Comparison of ENCODE assay signal across 4 worm cellular contexts in genomic region chrX:3101562-3101961, ce11.
TF ChIP-seq lines count a peak whose summit lies in the region.

No protein-coding gene starts in this region.

TF ChIP-seq in whole organism, L2 larva, 48 proteins besides CTCF, POLR2A, EP300 and RAD21:
- no peak for TF ChIP-seq dmd-4 (tag; optimal IDR thresholded peaks at IDR 0.05; lab: Kevin White, UChicago)
- TF ChIP-seq C34F6.9 (tag; optimal IDR thresholded peaks at IDR 0.05; lab: Kevin White, UChicago): peak; percentile 22
- no peak for TF ChIP-seq nhr-23 (tag; optimal IDR thresholded peaks at IDR 0.05; lab: Kevin White, UChicago)
- no peak for TF ChIP-seq nhr-6 (tag; optimal IDR thresholded peaks at IDR 0.05; lab: Kevin White, UChicago)
- TF ChIP-seq sma-9 (GFP tag; optimal IDR thresholded peaks at IDR 0.05; lab: Kevin White, UChicago): no peak
- no peak for TF ChIP-seq sma-9 (tag; optimal IDR thresholded peaks at IDR 0.05; lab: Kevin White, UChicago)
- no peak for TF ChIP-seq crh-2 (tag; optimal IDR thresholded peaks at IDR 0.05; lab: Kevin White, UChicago)
- TF ChIP-seq mab-5 (tag; optimal IDR thresholded peaks at IDR 0.05; lab: Kevin White, UChicago): no peak
- no peak for TF ChIP-seq Y55F3AM.14 (GFP tag; optimal IDR thresholded peaks at IDR 0.05; lab: Kevin White, UChicago)
- no peak for TF ChIP-seq snpc-4 (tag; optimal IDR thresholded peaks at IDR 0.05; lab: Kevin White, UChicago)
- no peak for TF ChIP-seq nhr-25 (tag; optimal IDR thresholded peaks at IDR 0.05; lab: Kevin White, UChicago)
- TF ChIP-seq nhr-77 (tag; optimal IDR thresholded peaks at IDR 0.05; lab: Kevin White, UChicago): no peak
- peak; percentile 16 for TF ChIP-seq nhr-129 (tag; optimal IDR thresholded peaks at IDR 0.05; lab: Kevin White, UChicago)
- TF ChIP-seq lin-11 (tag; optimal IDR thresholded peaks at IDR 0.05; lab: Kevin White, UChicago): no peak
- TF ChIP-seq fos-1 (tag; optimal IDR thresholded peaks at IDR 0.05; lab: Kevin White, UChicago): peak; percentile 48
- TF ChIP-seq nhr-10 (tag; optimal IDR thresholded peaks at IDR 0.05; lab: Kevin White, UChicago): no peak
- TF ChIP-seq nhr-11 (tag; optimal IDR thresholded peaks at IDR 0.05; lab: Kevin White, UChicago): no peak
- no peak for TF ChIP-seq sem-4 (tag; optimal IDR thresholded peaks at IDR 0.05; lab: Kevin White, UChicago)
- TF ChIP-seq zag-1 (tag; optimal IDR thresholded peaks at IDR 0.05; lab: Kevin White, UChicago): no peak
- no peak for TF ChIP-seq aly-2 (tag; optimal IDR thresholded peaks at IDR 0.05; lab: Kevin White, UChicago)
- TF ChIP-seq unc-39 (tag; optimal IDR thresholded peaks at IDR 0.05; lab: Kevin White, UChicago): no peak
- no peak for TF ChIP-seq egl-27 (tag; optimal IDR thresholded peaks at IDR 0.05; lab: Kevin White, UChicago)
- no peak for TF ChIP-seq ceh-16 (tag; optimal IDR thresholded peaks at IDR 0.05; lab: Kevin White, UChicago)
- TF ChIP-seq nhr-21 (tag; optimal IDR thresholded peaks at IDR 0.05; lab: Kevin White, UChicago): no peak

TF ChIP-seq in whole organism, L3 larva, 47 proteins besides CTCF, POLR2A, EP300 and RAD21:
- TF ChIP-seq unc-62 (GFP tag; optimal IDR thresholded peaks at IDR 0.05; lab: Kevin White, UChicago): no peak
- TF ChIP-seq egl-5 (tag; optimal IDR thresholded peaks at IDR 0.05; lab: Kevin White, UChicago): peak; percentile 59
- peak; percentile 66 for TF ChIP-seq pha-4 (tag; optimal IDR thresholded peaks at IDR 0.05; lab: Kevin White, UChicago)
TF ChIP-seq in whole organism, L3 larva: peak in this region for 2.

TF ChIP-seq in whole organism, L4 larva, 104 proteins besides CTCF, POLR2A, EP300 and RAD21:
- no peak for TF ChIP-seq Y75B8A.6 (GFP tag; IDR thresholded peaks at IDR 0.05; lab: Robert Waterston, UW)
- peak; percentile 63 for TF ChIP-seq mes-2 (tag; optimal IDR thresholded peaks at IDR 0.05; lab: Kevin White, UChicago; ENCODE audit: poor library complexity, severe bottlenecking)
- TF ChIP-seq fkh-10 (GFP tag; optimal IDR thresholded peaks at IDR 0.05; lab: Kevin White, UChicago): no peak
- TF ChIP-seq nhr-28 (tag; optimal IDR thresholded peaks at IDR 0.05; lab: Kevin White, UChicago): peak; percentile 7
- TF ChIP-seq daf-12 (tag; optimal IDR thresholded peaks at IDR 0.05; lab: Kevin White, UChicago): no peak
- peak; percentile 3 for TF ChIP-seq mep-1 (tag; optimal IDR thresholded peaks at IDR 0.05; lab: Kevin White, UChicago)
- TF ChIP-seq nhr-102 (tag; optimal IDR thresholded peaks at IDR 0.05; lab: Kevin White, UChicago): no peak
- TF ChIP-seq unc-62 (GFP tag; optimal IDR thresholded peaks at IDR 0.05 in 1 of 2; lab: Kevin White, UChicago): peak in 1 of 2 experiments; percentile 18
- no peak for TF ChIP-seq unc-62 (tag; optimal IDR thresholded peaks at IDR 0.05; lab: Kevin White, UChicago)
- peak; percentile 67 for TF ChIP-seq nhr-6 (tag; optimal IDR thresholded peaks at IDR 0.05; lab: Kevin White, UChicago)
- TF ChIP-seq hlh-11 (tag; optimal IDR thresholded peaks at IDR 0.05; lab: Kevin White, UChicago): peak; percentile 37
- 0 out of 2 replicates have a peak, but pooled peaks have one; percentile 23 for TF ChIP-seq tra-1 (GFP tag; IDR thresholded peaks at IDR 0.05; lab: Robert Waterston, UW)
- TF ChIP-seq pha-4 (GFP tag; IDR thresholded peaks at IDR 0.05; lab: Robert Waterston, UW): no peak
- peak; percentile 83 for TF ChIP-seq pha-4 (tag; optimal IDR thresholded peaks at IDR 0.05; lab: Kevin White, UChicago)
- no peak for TF ChIP-seq saeg-2 (GFP tag; IDR thresholded peaks at IDR 0.05; lab: Robert Waterston, UW)
- peak in 1 of 2 experiments; percentile 20 for TF ChIP-seq lsy-2 (tag; optimal IDR thresholded peaks at IDR 0.05; lab: Kevin White, UChicago)
- TF ChIP-seq daf-19 (GFP tag; conservative IDR thresholded peaks at IDR 0.05; lab: Robert Waterston, UW): no peak
- TF ChIP-seq R02D3.7 (tag; optimal IDR thresholded peaks at IDR 0.05; lab: Kevin White, UChicago): no peak
- no peak for TF ChIP-seq dmd-8 (GFP tag; IDR thresholded peaks at IDR 0.05; lab: Robert Waterston, UW)
- no peak for TF ChIP-seq zfp-3 (GFP tag; conservative IDR thresholded peaks at IDR 0.05; lab: Robert Waterston, UW)
- peak; percentile 28 for TF ChIP-seq dve-1 (tag; optimal IDR thresholded peaks at IDR 0.05; lab: Kevin White, UChicago; ENCODE audit: insufficient read depth)
- TF ChIP-seq zag-1 (tag; optimal IDR thresholded peaks at IDR 0.05; lab: Kevin White, UChicago): no peak
- TF ChIP-seq hlh-30 (tag; optimal IDR thresholded peaks at IDR 0.05; lab: Kevin White, UChicago; ENCODE audit: insufficient read depth): peak; percentile 72
- no peak for TF ChIP-seq nhr-76 (tag; optimal IDR thresholded peaks at IDR 0.05; lab: Kevin White, UChicago)
- 0 out of 2 replicates have a peak, but pooled peaks have one; percentile 17 for TF ChIP-seq T26A8.4 (GFP tag; IDR thresholded peaks at IDR 0.05; lab: Robert Waterston, UW)

TF ChIP-seq in whole organism, young adult, 124 proteins besides CTCF, POLR2A, EP300 and RAD21:
- no peak for TF ChIP-seq athp-1 (tag; optimal IDR thresholded peaks at IDR 0.05; lab: Kevin White, UChicago)
- no peak for TF ChIP-seq mes-4 (tag; optimal IDR thresholded peaks at IDR 0.05; lab: Kevin White, UChicago)
- no peak for TF ChIP-seq ceh-91 (GFP tag; IDR thresholded peaks at IDR 0.05; lab: Robert Waterston, UW)
- TF ChIP-seq nhr-80 (tag; optimal IDR thresholded peaks at IDR 0.05; lab: Kevin White, UChicago): peak; percentile 53
- TF ChIP-seq attf-5 (GFP tag; optimal IDR thresholded peaks at IDR 0.05; lab: Kevin White, UChicago): no peak
- no peak for TF ChIP-seq attf-3 (GFP tag; conservative IDR thresholded peaks at IDR 0.05; lab: Robert Waterston, UW)
- no peak for TF ChIP-seq F22D6.2 (tag; optimal IDR thresholded peaks at IDR 0.05; lab: Kevin White, UChicago)
- TF ChIP-seq ztf-18 (tag; optimal IDR thresholded peaks at IDR 0.05; lab: Kevin White, UChicago): peak; percentile 21
- no peak for TF ChIP-seq let-607 (tag; optimal IDR thresholded peaks at IDR 0.05; lab: Kevin White, UChicago)
- peak; percentile 4 for TF ChIP-seq K12H6.12 (tag; optimal IDR thresholded peaks at IDR 0.05; lab: Kevin White, UChicago)
TF ChIP-seq in whole organism, young adult: peak in this region for 3.
